Worm (Caenorhabditis elegans): ENCODE measurements around the gene btb-17.

Gene btb-17

ce11 chrII:3343714-3344113 is 48.5 kb downstream of the btb-17 start, which contains the start of gene F14D2.15:
Gene F14D2.15 (minus strand): TSS chrII:3343814.
- TF ChIP-seq nhr-28 (tag; optimal IDR thresholded peaks at IDR 0.05), result no peak
- TF ChIP-seq unc-62 (GFP tag; optimal IDR thresholded peaks at IDR 0.05), result no peak
- TF ChIP-seq elt-3 (tag; optimal IDR thresholded peaks at IDR 0.05), result no peak
- TF ChIP-seq C04F5.9 (tag; optimal IDR thresholded peaks at IDR 0.05), result no peak
- no peak for TF ChIP-seq fos-1 (tag; optimal IDR thresholded peaks at IDR 0.05)
- TF ChIP-seq zag-1 (tag; optimal IDR thresholded peaks at IDR 0.05), result no peak
- no peak for TF ChIP-seq ztf-11 (tag; optimal IDR thresholded peaks at IDR 0.05)
- TF ChIP-seq tlp-1 (tag; optimal IDR thresholded peaks at IDR 0.05), result no peak
- TF ChIP-seq ceh-90 (tag; optimal IDR thresholded peaks at IDR 0.05), result no peak
- TF ChIP-seq fkh-4 (tag; optimal IDR thresholded peaks at IDR 0.05; ENCODE audit: borderline replicate concordance), result no peak
- no peak for TF ChIP-seq ces-1 (GFP tag; optimal IDR thresholded peaks at IDR 0.05)
- TF ChIP-seq xbp-1 (tag; optimal IDR thresholded peaks at IDR 0.05), result no peak
- no peak for TF ChIP-seq zip-4 (GFP tag; optimal IDR thresholded peaks at IDR 0.05)
- no peak for TF ChIP-seq sox-4 (tag; optimal IDR thresholded peaks at IDR 0.05)
- TF ChIP-seq nhr-20 (tag; optimal IDR thresholded peaks at IDR 0.05), result no peak
- TF ChIP-seq dpl-1 (GFP tag; optimal IDR thresholded peaks at IDR 0.05), result no peak
- TF ChIP-seq mef-2 (tag; optimal IDR thresholded peaks at IDR 0.05), result no peak
- TF ChIP-seq swsn-7 (tag; optimal IDR thresholded peaks at IDR 0.05), result no peak
- TF ChIP-seq egl-27 (tag; optimal IDR thresholded peaks at IDR 0.05), result no peak

ce11 chrII:3344917-3345316 is 49.7 kb downstream of the btb-17 start, which contains the start of gene bath-28:
Gene bath-28 (minus strand): TSS chrII:3344967.
- TF ChIP-seq skn-1 (tag; optimal IDR thresholded peaks at IDR 0.05), result no peak
- no peak for TF ChIP-seq F16B12.6 (tag; optimal IDR thresholded peaks at IDR 0.05)
- no peak for TF ChIP-seq blmp-1 (tag; optimal IDR thresholded peaks at IDR 0.05)
- TF ChIP-seq unc-98 (GFP tag; IDR thresholded peaks at IDR 0.05), result no peak
- no peak for TF ChIP-seq C04F5.9 (tag; optimal IDR thresholded peaks at IDR 0.05)
- TF ChIP-seq alr-1 (tag; optimal IDR thresholded peaks at IDR 0.05; ENCODE audit: borderline replicate concordance), result no peak
- TF ChIP-seq jun-1 (tag; optimal IDR thresholded peaks at IDR 0.05), result no peak
- TF ChIP-seq irx-1 (tag; optimal IDR thresholded peaks at IDR 0.05), result no peak
- no peak for TF ChIP-seq aha-1 (tag; optimal IDR thresholded peaks at IDR 0.05)
- TF ChIP-seq nhr-11 (tag; optimal IDR thresholded peaks at IDR 0.05), result no peak
- no peak for TF ChIP-seq efl-3 (GFP tag; optimal IDR thresholded peaks at IDR 0.05)
- no peak for TF ChIP-seq hpl-2 (GFP tag; optimal IDR thresholded peaks at IDR 0.05)
- TF ChIP-seq egl-27 (tag; optimal IDR thresholded peaks at IDR 0.05), result no peak
- TF ChIP-seq isw-1 (GFP tag; IDR thresholded peaks at IDR 0.05), result no peak
- no peak for TF ChIP-seq pax-3 (tag; optimal IDR thresholded peaks at IDR 0.05)

All from whole organism, L1 larva.